Worm (Caenorhabditis elegans) whole organism, L1 larva: ENCODE data around the gene C33H5.2.

Experiments used
- alr-1 ChIP-seq: fragments of 200-800 bp; sonication (Bioruptor generic); optimal IDR thresholded peaks from 2 replicates; lab custom pipeline; 2018; ENCODE audit warnings: borderline replicate concordance, mild to moderate bottlenecking, missing genetic modification characterization, missing compliant biosample characterization
- ama-1 ChIP-seq: fragments of 150-350 bp; optimal IDR thresholded peaks from 2 replicates; lab custom pipeline; 2014
- blmp-1 ChIP-seq: fragments of 150-350 bp; optimal IDR thresholded peaks from 2 replicates; lab custom pipeline; 2014; ENCODE audit warnings: missing biosample characterization, missing genetic modification characterization
- ceh-8 ChIP-seq: fragments of 200-800 bp; sonication (Bioruptor generic); optimal IDR thresholded peaks from 2 replicates; lab custom pipeline; 2018; ENCODE audit warnings: mild to moderate bottlenecking, missing genetic modification characterization, moderate library complexity, missing compliant biosample characterization
- ceh-82 ChIP-seq, 3 experiments: fragments of 150-350 bp in 1 of 3; sonication (generic microtip) in 2 of 3; optimal IDR thresholded peaks; 2 replicates each; lab custom pipeline; 2014 to 2017; ENCODE audit warnings: missing biosample characterization in 3 of 3, missing genetic modification characterization in 3 of 3
- ces-1 ChIP-seq: fragments of 150-350 bp; optimal IDR thresholded peaks from 2 replicates; lab custom pipeline; 2014; ENCODE audit warnings: missing biosample characterization, missing genetic modification reagents, missing genetic modification characterization
- dsc-1 ChIP-seq: sonication (generic microtip); optimal IDR thresholded peaks from 2 replicates; lab custom pipeline; 2016; ENCODE audit warnings: mild to moderate bottlenecking, missing genetic modification characterization, missing compliant biosample characterization
- efl-3 ChIP-seq: fragments of 200-800 bp; sonication (Bioruptor generic); optimal IDR thresholded peaks from 2 replicates; lab custom pipeline; 2018; ENCODE audit warnings: mild to moderate bottlenecking, missing genetic modification characterization, missing compliant biosample characterization
- egl-13 ChIP-seq: sonication (generic microtip); optimal IDR thresholded peaks from 2 replicates; lab custom pipeline; 2016; ENCODE audit warnings: missing genotype, missing genetic modification reagents, missing genetic modification characterization, missing compliant biosample characterization
- egl-27 ChIP-seq, 2 experiments: fragments of 150-350 bp in 1 of 2; sonication (generic microtip); optimal IDR thresholded peaks; 3 replicates each; lab custom pipeline; 2017 to 2018; ENCODE audit warnings: missing biosample characterization in 2 of 2, missing genetic modification characterization in 2 of 2, missing genetic modification reagents in 2 of 2
- fkh-10 ChIP-seq: sonication (generic microtip); optimal IDR thresholded peaks from 2 replicates; lab custom pipeline; 2017; ENCODE audit warnings: missing biosample characterization, missing genetic modification reagents, missing genetic modification characterization
- fkh-8 ChIP-seq: sonication (generic microtip); optimal IDR thresholded peaks from 2 replicates; lab custom pipeline; 2016; ENCODE audit warnings: mild to moderate bottlenecking, missing genetic modification characterization, missing compliant biosample characterization
- fos-1 ChIP-seq: fragments of 150-350 bp; optimal IDR thresholded peaks from 2 replicates; lab custom pipeline; 2014; ENCODE audit warnings: missing biosample characterization, missing genetic modification characterization
- grh-1 ChIP-seq: fragments of 200-800 bp; sonication (Bioruptor generic); IDR thresholded peaks from 2 replicates; pipeline ENCODE4 v1.3.6; 2022; ENCODE audit warnings: missing genetic modification reagents, missing genetic modification characterization, missing compliant biosample characterization
- hlh-17 ChIP-seq: fragments of 200-800 bp; sonication (Bioruptor generic); optimal IDR thresholded peaks from 2 replicates; lab custom pipeline; 2018; ENCODE audit warnings: missing genetic modification characterization, mild to moderate bottlenecking, missing compliant biosample characterization, moderate library complexity, borderline replicate concordance
- hlh-4 ChIP-seq: sonication (generic microtip); optimal IDR thresholded peaks from 2 replicates; lab custom pipeline; 2016; ENCODE audit warnings: mild to moderate bottlenecking, missing genetic modification characterization, missing compliant biosample characterization
- jun-1 ChIP-seq: fragments of 150-350 bp; optimal IDR thresholded peaks from 2 replicates; lab custom pipeline; 2014; ENCODE audit warnings: missing biosample characterization, missing genetic modification reagents, missing genetic modification characterization
- lin-13 ChIP-seq: fragments of 150-350 bp; optimal IDR thresholded peaks from 2 replicates; lab custom pipeline; 2014; ENCODE audit warnings: missing biosample characterization, missing genetic modification reagents, missing genetic modification characterization
- lin-14 ChIP-seq: fragments of 200-800 bp; sonication (Bioruptor generic); optimal IDR thresholded peaks from 2 replicates; lab custom pipeline; 2018; ENCODE audit warnings: mild to moderate bottlenecking, missing genetic modification characterization, moderate library complexity, missing compliant biosample characterization
- lin-15B ChIP-seq: fragments of 150-350 bp; sonication (generic microtip); optimal IDR thresholded peaks from 3 replicates; lab custom pipeline; 2014; ENCODE audit warnings: missing biosample characterization, missing genetic modification characterization
- lin-35 ChIP-seq, 2 experiments: fragments of 150-350 bp; optimal IDR thresholded peaks; 2 replicates each; lab custom pipeline; 2014; ENCODE audit warnings: missing biosample characterization in 2 of 2, missing genetic modification characterization in 2 of 2, missing genetic modification reagents in 2 of 2
- lir-3 ChIP-seq: sonication (generic microtip); optimal IDR thresholded peaks from 2 replicates; lab custom pipeline; 2016; ENCODE audit warnings: mild to moderate bottlenecking, missing genetic modification characterization, moderate library complexity, missing compliant biosample characterization; ENCODE audit not compliant: poor library complexity
- lsy-2 ChIP-seq, 2 experiments: fragments of 150-350 bp; optimal IDR thresholded peaks; 2 replicates each; lab custom pipeline; 2014; ENCODE audit warnings: missing biosample characterization in 2 of 2, missing genetic modification characterization in 2 of 2
- mef-2 ChIP-seq: fragments of 150-350 bp; optimal IDR thresholded peaks from 2 replicates; lab custom pipeline; 2014; ENCODE audit warnings: missing biosample characterization, missing genetic modification characterization
- mep-1 ChIP-seq: fragments of 150-350 bp; optimal IDR thresholded peaks from 2 replicates; lab custom pipeline; 2014; ENCODE audit warnings: missing biosample characterization, missing genetic modification characterization
- nhr-11 ChIP-seq: fragments of 150-350 bp; optimal IDR thresholded peaks from 2 replicates; lab custom pipeline; 2014; ENCODE audit warnings: missing biosample characterization, missing genetic modification characterization
- nhr-12 ChIP-seq: sonication (generic microtip); optimal IDR thresholded peaks from 2 replicates; lab custom pipeline; 2017; ENCODE audit warnings: missing biosample characterization, missing genetic modification characterization
- nhr-19 ChIP-seq: fragments of 200-800 bp; sonication (Bioruptor generic); conservative IDR thresholded peaks from 2 replicates; pipeline ENCODE4 v1.3.6; 2022; ENCODE audit warnings: missing genetic modification characterization, missing compliant biosample characterization
- nhr-237 ChIP-seq: fragments of 150-350 bp; optimal IDR thresholded peaks from 2 replicates; lab custom pipeline; 2014; ENCODE audit warnings: missing biosample characterization, missing genetic modification characterization
- nhr-28 ChIP-seq: fragments of 150-350 bp; optimal IDR thresholded peaks from 2 replicates; lab custom pipeline; 2014; ENCODE audit warnings: missing biosample characterization, missing genetic modification characterization
- nhr-71 ChIP-seq: sonication (generic microtip); optimal IDR thresholded peaks from 2 replicates; lab custom pipeline; 2016; ENCODE audit warnings: mild to moderate bottlenecking, missing genetic modification characterization, moderate library complexity, missing compliant biosample characterization
- nhr-76 ChIP-seq: sonication (generic microtip); optimal IDR thresholded peaks from 2 replicates; lab custom pipeline; 2017; ENCODE audit warnings: missing biosample characterization, missing genetic modification characterization
- nhr-77 ChIP-seq: fragments of 150-350 bp; optimal IDR thresholded peaks from 2 replicates; lab custom pipeline; 2014; ENCODE audit warnings: missing biosample characterization, missing genetic modification characterization
- nhr-84 ChIP-seq: sonication (generic microtip); optimal IDR thresholded peaks from 2 replicates; lab custom pipeline; 2017; ENCODE audit warnings: missing biosample characterization, missing genetic modification characterization
- nhr-90 ChIP-seq: sonication (generic microtip); optimal IDR thresholded peaks from 2 replicates; lab custom pipeline; 2016; ENCODE audit warnings: mild to moderate bottlenecking, missing genetic modification characterization, missing compliant biosample characterization; ENCODE audit not compliant: poor library complexity
- pag-3 ChIP-seq: sonication (generic microtip); optimal IDR thresholded peaks from 2 replicates; lab custom pipeline; 2017; ENCODE audit warnings: missing genetic modification characterization, mild to moderate bottlenecking, missing compliant biosample characterization, antibody characterized with exemption, borderline replicate concordance; ENCODE audit not compliant: insufficient read depth
- pax-3 ChIP-seq: fragments of 200-800 bp; sonication (Bioruptor generic); optimal IDR thresholded peaks from 2 replicates; lab custom pipeline; 2018; ENCODE audit warnings: mild to moderate bottlenecking, missing genetic modification characterization, moderate library complexity, missing compliant biosample characterization
- skn-1 ChIP-seq: fragments of 150-350 bp; optimal IDR thresholded peaks from 2 replicates; lab custom pipeline; 2014; ENCODE audit warnings: missing biosample characterization, missing genetic modification characterization
- tbx-2 ChIP-seq: sonication (generic microtip); optimal IDR thresholded peaks from 2 replicates; lab custom pipeline; 2016; ENCODE audit warnings: missing genetic modification characterization, missing compliant biosample characterization
- tlp-1 ChIP-seq: fragments of 150-350 bp; optimal IDR thresholded peaks from 2 replicates; lab custom pipeline; 2014; ENCODE audit warnings: missing biosample characterization, missing genetic modification characterization
- unc-130 ChIP-seq: fragments of 150-350 bp; optimal IDR thresholded peaks from 2 replicates; lab custom pipeline; 2017; ENCODE audit warnings: missing biosample characterization, missing genetic modification characterization, inconsistent platforms
- unc-30 ChIP-seq: sonication (generic microtip); optimal IDR thresholded peaks from 2 replicates; lab custom pipeline; 2017; ENCODE audit warnings: missing biosample characterization, missing genetic modification characterization
- unc-62 ChIP-seq: fragments of 150-350 bp; optimal IDR thresholded peaks from 2 replicates; lab custom pipeline; 2014; ENCODE audit warnings: missing biosample characterization, missing genetic modification reagents, missing genetic modification characterization
- xbp-1 ChIP-seq: sonication (generic microtip); optimal IDR thresholded peaks from 2 replicates; lab custom pipeline; 2016; ENCODE audit warnings: missing genetic modification characterization, missing compliant biosample characterization

C33H5.2 gene

ce11 chrIV:7785506-7786065 is 19.3 kb upstream of the C33H5.2 start, which contains the start of gene tag-322 (continued):
- TF ChIP-seq nhr-76 (tag; lab: Kevin White, UChicago), result no peak
- TF ChIP-seq fkh-10 (GFP tag; lab: Kevin White, UChicago), result no peak
- TF ChIP-seq skn-1 (tag; lab: Kevin White, UChicago), result peak; percentile 68
- peak; percentile 16 for TF ChIP-seq fkh-8 (tag; lab: Kevin White, UChicago)
- peak; percentile 62 for TF ChIP-seq nhr-19 (GFP tag; lab: Robert Waterston, UW)
- no peak for TF ChIP-seq pax-3 (tag; lab: Kevin White, UChicago)
- peak; percentile 31 for TF ChIP-seq nhr-77 (tag; lab: Kevin White, UChicago)
- TF ChIP-seq nhr-12 (tag; lab: Kevin White, UChicago), result no peak
- TF ChIP-seq egl-13 (tag; lab: Kevin White, UChicago), result peak; percentile 42
- TF ChIP-seq jun-1, result no peak
- TF ChIP-seq ces-1 (GFP tag; lab: Kevin White, UChicago), result no peak
- no peak for TF ChIP-seq lin-13
- TF ChIP-seq mep-1 (tag; lab: Kevin White, UChicago), result peak; percentile 85
- TF ChIP-seq egl-27 (tag; optimal IDR thresholded peaks at IDR 0.05; lab: Kevin White, UChicago), result no peak
- TF ChIP-seq lin-15B (tag; lab: Kevin White, UChicago), result peak; percentile 76
- no peak for TF ChIP-seq nhr-84 (tag; lab: Kevin White, UChicago)
- TF ChIP-seq unc-30, result no peak
- TF ChIP-seq tlp-1 (tag; lab: Kevin White, UChicago), result no peak
- TF ChIP-seq tbx-2, result peak; percentile 65
- TF ChIP-seq nhr-237 (tag; lab: Kevin White, UChicago), result no peak
- TF ChIP-seq blmp-1 (tag; lab: Kevin White, UChicago), result peak; percentile 51
- peak; percentile 50 for TF ChIP-seq lir-3 (tag; lab: Kevin White, UChicago)
- peak; percentile 27 for TF ChIP-seq nhr-11
- TF ChIP-seq nhr-28 (tag; lab: Kevin White, UChicago), result no peak
- TF ChIP-seq lin-14 (GFP tag; lab: Kevin White, UChicago), result peak; percentile 75
- TF ChIP-seq ama-1 (lab: Kevin White, UChicago), result peak; percentile 64
- TF ChIP-seq alr-1 (tag; lab: Kevin White, UChicago), result no peak
- 0 out of 2 replicates have a peak, but pooled peaks have one; percentile 11 for TF ChIP-seq grh-1 (GFP tag; lab: Robert Waterston, UW)
- peak; percentile 75 for TF ChIP-seq dsc-1 (tag; lab: Kevin White, UChicago)
- peak; percentile 67 to 77 for TF ChIP-seq lin-35 (GFP tag; optimal IDR thresholded peaks at IDR 0.05; lab: Kevin White, UChicago)
- no peak for TF ChIP-seq hlh-4 (tag; lab: Kevin White, UChicago)
- peak; percentile 60 for TF ChIP-seq nhr-90
- TF ChIP-seq nhr-71, result peak; percentile 85
- no peak for TF ChIP-seq hlh-17 (GFP tag; lab: Kevin White, UChicago)
- TF ChIP-seq efl-3 (GFP tag; lab: Kevin White, UChicago), result no peak
- TF ChIP-seq ceh-82 (tag; optimal IDR thresholded peaks at IDR 0.05; lab: Kevin White, UChicago), result peak; percentile 52 to 59 (median 52)
- TF ChIP-seq fos-1 (tag; lab: Kevin White, UChicago), result no peak
- TF ChIP-seq pag-3 (tag; lab: Kevin White, UChicago), result no peak
- TF ChIP-seq xbp-1, result peak; percentile 79
- TF ChIP-seq unc-130, result peak; percentile 20
- TF ChIP-seq unc-62 (GFP tag; lab: Kevin White, UChicago), result no peak
- no peak for TF ChIP-seq ceh-8 (GFP tag; lab: Kevin White, UChicago)
- TF ChIP-seq mef-2 (tag; lab: Kevin White, UChicago), result no peak
- TF ChIP-seq lsy-2 (tag; optimal IDR thresholded peaks at IDR 0.05; lab: Kevin White, UChicago), result peak; percentile 89 to 90
